Worm (Caenorhabditis elegans): ENCODE data around the gene C36A4.4.

DNA sequence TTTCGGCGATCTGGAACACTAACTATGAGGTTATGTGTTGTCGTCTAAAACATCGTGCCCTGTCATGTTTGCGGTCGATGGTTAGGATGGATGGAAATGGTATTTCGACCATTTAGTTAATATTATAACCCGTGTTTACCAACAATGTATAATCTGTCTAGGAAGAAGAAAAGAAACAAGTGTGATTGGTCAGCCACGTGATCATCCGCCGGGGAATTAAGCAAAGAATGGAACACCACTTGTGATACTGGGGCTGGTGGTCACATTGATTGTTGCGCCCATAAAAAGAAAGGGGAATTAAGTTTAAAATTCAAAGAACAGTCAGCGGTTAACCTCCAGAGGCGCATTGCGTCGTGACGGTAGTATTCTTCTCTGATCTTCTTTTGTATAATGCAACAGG is 32.2 kb upstream of the C36A4.4 start:
- no peak for TF ChIP-seq scrt-1 (GFP tag; IDR thresholded peaks at IDR 0.05)
- TF ChIP-seq hmg-4 (GFP tag; optimal IDR thresholded peaks at IDR 0.05), result no peak
- no peak for TF ChIP-seq ceh-36 (tag; optimal IDR thresholded peaks at IDR 0.05)
- TF ChIP-seq flt-1 (GFP tag; IDR thresholded peaks at IDR 0.05), result no peak
- TF ChIP-seq ets-7 (tag; optimal IDR thresholded peaks at IDR 0.05), result no peak
- no peak for TF ChIP-seq ama-1 (optimal IDR thresholded peaks at IDR 0.05)

Measured in whole organism, early embryonic.